Fruit fly (Drosophila melanogaster): Measurements from ENCODE around the gene CG14820.

DNA sequence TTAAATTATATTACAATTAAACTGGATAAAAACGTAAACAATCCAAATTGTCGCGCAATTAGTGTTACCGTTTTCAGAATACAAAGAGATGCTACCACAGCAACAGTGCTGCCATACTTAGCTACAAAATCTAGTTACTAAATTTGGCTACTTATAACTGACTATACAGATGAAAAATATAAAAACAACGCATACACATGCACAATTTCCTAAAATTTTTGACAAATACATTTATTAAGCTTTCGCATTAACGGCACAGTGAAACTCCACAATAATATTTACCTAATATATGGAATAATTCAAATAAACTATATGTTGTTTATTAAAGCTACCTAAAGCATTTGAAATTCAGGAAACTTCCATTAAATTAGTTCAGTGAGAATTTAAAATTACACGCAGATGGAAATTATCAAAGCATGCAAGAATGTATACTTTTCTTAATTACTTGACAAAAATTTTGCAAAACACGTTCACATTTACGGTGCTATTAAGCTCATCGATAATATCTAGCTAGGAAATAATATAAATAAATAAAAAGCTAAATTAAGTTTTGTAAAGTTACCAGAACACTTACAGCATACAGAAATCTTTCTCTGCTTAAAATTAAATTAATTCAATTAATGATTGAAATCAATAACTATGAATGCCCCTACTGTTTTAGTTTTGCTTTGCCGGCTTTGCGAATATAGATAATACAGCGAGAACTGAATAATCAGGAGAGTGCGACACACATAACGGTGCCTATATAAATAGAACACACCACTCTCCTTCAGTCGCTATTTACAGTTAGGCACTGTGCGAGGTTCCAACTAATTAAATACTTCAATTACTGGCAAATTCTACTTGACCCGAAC, 36.5 kb downstream of the CG14820 start, which contains the start of the genes Mis12 and CG9953:
- TF ChIP-seq psq (optimal IDR thresholded peaks at IDR 0.05) (no peak), usp (GFP tag; optimal IDR thresholded peaks at IDR 0.05) (no peak), pan (optimal IDR thresholded peaks at IDR 0.05) (no peak), EcR (GFP tag; optimal IDR thresholded peaks at IDR 0.05) (no peak), CG8478 (optimal IDR thresholded peaks at IDR 0.05) (no peak)

Measured in whole organism.